Worm (Caenorhabditis elegans) whole organism, young adult: ENCODE measurements around the gene enri-1.

Source experiments
- C06A6.2 ChIP-seq: fragments of 200-800 bp; sonication (Bioruptor generic); conservative IDR thresholded peaks from 2 replicates; pipeline ENCODE4 v1.3.6; 2022; ENCODE audit warnings: missing genetic modification characterization, missing compliant biosample characterization
- cebp-1 ChIP-seq, 2 experiments: fragments of 200-800 bp in 1 of 2; sonication (Bioruptor generic) in 1 of 2; sonication (generic microtip) in 1 of 2; IDR thresholded peaks in 1 of 2; optimal IDR thresholded peaks in 1 of 2; 2 replicates each; pipeline versions ENCODE4 v1.3.6 to Lab custom; 2017 to 2022; ENCODE audit warnings: missing compliant biosample characterization in 2 of 2, missing genetic modification characterization in 2 of 2, mild to moderate bottlenecking in 1 of 2, missing genetic modification reagents in 1 of 2, moderate library complexity in 1 of 2
- ekl-4 ChIP-seq: fragments of 200-800 bp; sonication (Bioruptor generic); IDR thresholded peaks from 2 replicates; pipeline ENCODE4 v1.3.6; 2022; ENCODE audit warnings: missing genetic modification reagents, missing genetic modification characterization, missing compliant biosample characterization
- hsf-1 ChIP-seq: fragments of 200-800 bp; sonication (Bioruptor generic); IDR thresholded peaks from 2 replicates; pipeline ENCODE4 v1.3.6; 2022; ENCODE audit warnings: missing genetic modification reagents, missing genetic modification characterization, missing compliant biosample characterization
- lin-35 ChIP-seq, 3 experiments: fragments of 150-350 bp in 2 of 3; sonication (generic microtip) in 1 of 3; optimal IDR thresholded peaks; 2 replicates each; lab custom pipeline; 2014 to 2018; ENCODE audit warnings: missing biosample characterization in 3 of 3, missing genetic modification characterization in 3 of 3, missing genetic modification reagents in 3 of 3
- nfya-1 ChIP-seq: sonication (generic microtip); optimal IDR thresholded peaks from 2 replicates; lab custom pipeline; 2017; ENCODE audit warnings: antibody characterized with exemption, missing compliant biosample characterization, missing genetic modification characterization, borderline replicate concordance; ENCODE audit not compliant: insufficient read depth
- pha-4 ChIP-seq: fragments of 150-350 bp; sonication (generic microtip); optimal IDR thresholded peaks from 2 replicates; lab custom pipeline; 2014; ENCODE audit warnings: missing biosample characterization, missing genetic modification reagents, missing genetic modification characterization
- snpc-4 ChIP-seq, 5 experiments: fragments of 150-350 bp in 1 of 5; sonication (generic microtip) in 4 of 5; optimal IDR thresholded peaks; 2 replicates each; lab custom pipeline; 2014 to 2018; ENCODE audit warnings: missing genetic modification characterization in 5 of 5, missing biosample characterization in 3 of 5, antibody characterized with exemption in 2 of 5, mild to moderate bottlenecking in 2 of 5, missing compliant biosample characterization in 2 of 5, missing genotype in 2 of 5, moderate library complexity in 2 of 5, missing genetic modification reagents in 1 of 5

- TF ChIP-seq C06A6.2 (no peak), snpc-4 (GFP tag; optimal IDR thresholded peaks at IDR 0.05; lab: Kevin White, UChicago) (no peak), snpc-4 (tag; optimal IDR thresholded peaks at IDR 0.05; lab: Kevin White, UChicago) (no peak), lin-35 (GFP tag; optimal IDR thresholded peaks at IDR 0.05; lab: Kevin White, UChicago) (no peak), ekl-4 (GFP tag; lab: Robert Waterston, UW) (no peak), cebp-1 (GFP tag; IDR thresholded peaks at IDR 0.05; lab: Robert Waterston, UW) (no peak), cebp-1 (tag; optimal IDR thresholded peaks at IDR 0.05; lab: Kevin White, UChicago) (no peak), hsf-1 (GFP tag; lab: Robert Waterston, UW) (no peak), nfya-1 (tag; lab: Kevin White, UChicago) (no peak), pha-4 (tag; lab: Kevin White, UChicago) (no peak)
Measured at ce11 chrII:2377751-2378150, 36.3 kb upstream of the enri-1 start, which contains the start of gene F16G10.6.
